Worm (Caenorhabditis elegans) whole organism, L4 larva: Measurements from ENCODE around the gene C42D8.1.

ENCODE experiments used
- T26A8.4 ChIP-seq: fragments of 200-800 bp; sonication (Bioruptor generic); IDR thresholded peaks from 2 replicates; pipeline ENCODE4 v1.3.6; 2022; ENCODE audit warnings: missing genetic modification characterization, missing compliant biosample characterization
- Y105C5A.15 ChIP-seq: fragments of 200-800 bp; sonication (Bioruptor generic); IDR thresholded peaks from 2 replicates; pipeline ENCODE4 v1.3.6; 2022; ENCODE audit warnings: missing genetic modification characterization, missing compliant biosample characterization
- ZK546.5 ChIP-seq, 2 experiments: sonication (generic microtip); optimal IDR thresholded peaks; 2 replicates each; lab custom pipeline; 2017; ENCODE audit warnings: missing biosample characterization in 2 of 2, missing genetic modification characterization in 2 of 2
- aly-2 ChIP-seq: sonication (generic microtip); optimal IDR thresholded peaks from 2 replicates; lab custom pipeline; 2018; ENCODE audit warnings: missing biosample characterization, missing genetic modification characterization
- attf-4 ChIP-seq: sonication (generic microtip); optimal IDR thresholded peaks from 3 replicates; lab custom pipeline; 2017; ENCODE audit warnings: missing biosample characterization, missing genetic modification characterization
- ceh-62 ChIP-seq: sonication (generic microtip); optimal IDR thresholded peaks from 2 replicates; lab custom pipeline; 2017; ENCODE audit warnings: missing biosample characterization, missing genetic modification characterization
- ceh-82 ChIP-seq: sonication (generic microtip); optimal IDR thresholded peaks from 2 replicates; lab custom pipeline; 2017; ENCODE audit warnings: missing biosample characterization, missing genetic modification characterization
- dve-1 ChIP-seq: sonication (generic microtip); optimal IDR thresholded peaks from 2 replicates; lab custom pipeline; 2017; ENCODE audit warnings: antibody characterized with exemption, mild to moderate bottlenecking, missing genetic modification characterization, missing compliant biosample characterization; ENCODE audit not compliant: insufficient read depth
- fkh-10 ChIP-seq: fragments of 150-350 bp; optimal IDR thresholded peaks from 2 replicates; lab custom pipeline; 2014; ENCODE audit warnings: missing biosample characterization, missing genetic modification reagents, missing genetic modification characterization
- lim-7 ChIP-seq: fragments of 200-800 bp; sonication (Bioruptor generic); IDR thresholded peaks from 2 replicates; pipeline ENCODE4 v1.3.6; 2022; ENCODE audit warnings: missing genetic modification characterization, missing compliant biosample characterization
- mdl-1 ChIP-seq, 2 experiments: fragments of 150-350 bp in 1 of 2; sonication (generic microtip) in 1 of 2; optimal IDR thresholded peaks; 2 replicates each; lab custom pipeline; 2014 to 2017; ENCODE audit warnings: missing biosample characterization in 2 of 2, missing genetic modification characterization in 2 of 2
- nhr-11 ChIP-seq: fragments of 150-350 bp; optimal IDR thresholded peaks from 2 replicates; lab custom pipeline; 2014; ENCODE audit warnings: missing biosample characterization, missing genetic modification characterization
- nhr-28 ChIP-seq: fragments of 150-350 bp; optimal IDR thresholded peaks from 2 replicates; lab custom pipeline; 2014; ENCODE audit warnings: missing biosample characterization, missing genetic modification characterization
- nhr-48 ChIP-seq: sonication (generic microtip); optimal IDR thresholded peaks from 2 replicates; lab custom pipeline; 2016; ENCODE audit warnings: mild to moderate bottlenecking, missing genetic modification characterization, missing compliant biosample characterization
- nhr-6 ChIP-seq: fragments of 150-350 bp; optimal IDR thresholded peaks from 2 replicates; lab custom pipeline; 2014; ENCODE audit warnings: missing biosample characterization, missing genetic modification characterization
- php-3 ChIP-seq: fragments of 200-800 bp; sonication (Bioruptor generic); IDR thresholded peaks from 2 replicates; pipeline ENCODE4 v1.3.6; 2022; ENCODE audit warnings: missing genetic modification reagents, missing genetic modification characterization, missing compliant biosample characterization
- pqm-1 ChIP-seq: sonication (generic microtip); optimal IDR thresholded peaks from 2 replicates; lab custom pipeline; 2017; ENCODE audit warnings: missing biosample characterization, missing genetic modification characterization
- rbr-2 ChIP-seq: sonication (generic microtip); optimal IDR thresholded peaks from 2 replicates; lab custom pipeline; 2016; ENCODE audit warnings: missing genotype, missing genetic modification characterization, missing compliant biosample characterization
- skn-1 ChIP-seq: fragments of 150-350 bp; optimal IDR thresholded peaks from 2 replicates; lab custom pipeline; 2014; ENCODE audit warnings: missing biosample characterization, missing genetic modification characterization
- snpc-1.2 ChIP-seq: fragments of 200-800 bp; sonication (Bioruptor generic); IDR thresholded peaks from 2 replicates; pipeline ENCODE4 v1.3.6; 2022; ENCODE audit warnings: missing genetic modification reagents, missing genetic modification characterization, missing compliant biosample characterization
- tra-1 ChIP-seq: fragments of 200-800 bp; sonication (Bioruptor generic); IDR thresholded peaks from 2 replicates; pipeline ENCODE4 v1.3.6; 2022; ENCODE audit warnings: missing genetic modification reagents, missing genetic modification characterization, missing compliant biosample characterization

The C42D8.1 gene

ce11 chrX:5154278-5154677 is 45.0 kb downstream of the C42D8.1 start, which contains the start of gene C31H2.3:
Gene C31H2.3, minus strand, starts transcription at chrX:5154378.
- no peak for TF ChIP-seq tra-1 (GFP tag; lab: Robert Waterston, UW)
- TF ChIP-seq ceh-82 (tag; lab: Kevin White, UChicago), result no peak
- no peak for TF ChIP-seq ceh-62 (tag; lab: Kevin White, UChicago)
- no peak for TF ChIP-seq T26A8.4
- no peak for TF ChIP-seq attf-4
- no peak for TF ChIP-seq nhr-6
- TF ChIP-seq lim-7 (GFP tag; lab: Robert Waterston, UW), result no peak
- no peak for TF ChIP-seq Y105C5A.15 (GFP tag; lab: Robert Waterston, UW)
- no peak for TF ChIP-seq nhr-28 (tag; lab: Kevin White, UChicago)
- no peak for TF ChIP-seq pqm-1
- no peak for TF ChIP-seq snpc-1.2 (GFP tag; lab: Robert Waterston, UW)
- no peak for TF ChIP-seq rbr-2
- no peak for TF ChIP-seq aly-2 (tag; lab: Kevin White, UChicago)
- TF ChIP-seq nhr-11, result no peak
- no peak for TF ChIP-seq mdl-1 (tag; optimal IDR thresholded peaks at IDR 0.05; lab: Kevin White, UChicago)
- no peak for TF ChIP-seq ZK546.5 (tag; optimal IDR thresholded peaks at IDR 0.05; lab: Kevin White, UChicago)
- TF ChIP-seq skn-1, result no peak
- no peak for TF ChIP-seq fkh-10 (GFP tag; lab: Kevin White, UChicago)

ce11 chrX:5159645-5160044 is 50.3 kb downstream of the C42D8.1 start, which contains the start of gene C31H2.4:
Gene C31H2.4, minus strand, starts transcription at chrX:5159663.
- peak; percentile 35 for TF ChIP-seq nhr-28 (tag; lab: Kevin White, UChicago)
- TF ChIP-seq nhr-48 (tag; lab: Kevin White, UChicago), result no peak
- peak; percentile 8 for TF ChIP-seq dve-1
- peak; percentile 60; the same call in 1 of the 2 replicates for TF ChIP-seq php-3 (GFP tag; lab: Robert Waterston, UW)
- TF ChIP-seq, all 104 proteins: peak for 3
